Worm (Caenorhabditis elegans): ENCODE measurements around the gene R06B9.5.
A peak's percentile ranks its signal among the peaks of the same experiment; 100 is the strongest.

- TF ChIP-seq lin-39 (tag; optimal IDR thresholded peaks at IDR 0.05) (no peak), nhr-47 (tag; optimal IDR thresholded peaks at IDR 0.05) (peak; percentile 19), nhr-77 (tag; optimal IDR thresholded peaks at IDR 0.05) (no peak), fos-1 (tag; optimal IDR thresholded peaks at IDR 0.05) (no peak)
These were observed 38.4 kb upstream of the R06B9.5 start for ce11 chrII:13697691-13698090.

All from whole organism, L1 larva.